Worm (Caenorhabditis elegans): Measurements from ENCODE around the gene K01D12.10.

DNA sequence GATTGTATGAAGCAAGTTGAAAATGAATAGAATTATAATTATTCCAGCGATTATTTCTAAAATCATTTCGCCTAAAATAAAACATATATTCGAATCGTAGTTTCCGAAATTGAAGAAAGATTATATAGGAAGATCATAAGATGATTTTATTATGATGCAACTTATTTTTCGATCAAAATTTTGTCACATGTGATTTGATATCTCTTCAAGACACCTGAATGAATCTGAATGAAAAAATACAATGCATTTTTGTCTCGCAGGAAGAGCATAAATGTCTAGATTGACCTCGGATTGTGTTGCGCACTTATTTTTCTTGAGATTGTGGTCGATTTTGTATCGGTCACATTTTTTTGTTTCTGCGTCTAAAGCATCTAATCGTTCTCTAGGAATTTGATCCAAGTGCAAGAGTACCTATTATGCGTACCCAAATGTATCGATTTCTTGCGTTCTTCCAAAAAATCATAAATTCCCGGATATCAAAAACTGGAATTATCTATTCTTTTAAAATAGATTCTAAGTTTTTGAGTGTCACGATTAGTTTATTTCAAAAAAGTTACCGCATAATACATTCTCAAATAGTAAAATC, 4.5 kb downstream of the K01D12.10 start, which contains the start of gene hrg-2:
- TF ChIP-seq ztf-23 (GFP tag; IDR thresholded peaks at IDR 0.05) (no peak), flt-1 (GFP tag; IDR thresholded peaks at IDR 0.05) (no peak), ref-1 (GFP tag; conservative IDR thresholded peaks at IDR 0.05) (no peak), tab-1 (GFP tag; IDR thresholded peaks at IDR 0.05) (no peak), med-1 (GFP tag; optimal IDR thresholded peaks at IDR 0.05; ENCODE audit: insufficient read depth) (no peak), ztf-29 (GFP tag; IDR thresholded peaks at IDR 0.05) (no peak), klf-2 (GFP tag; conservative IDR thresholded peaks at IDR 0.05) (no peak)
